Fruit fly (Drosophila melanogaster): ENCODE data around the gene CG42847.

The CG42847 gene

dm6 chr2L:9430992-9431602, 3.4 kb downstream of the CG42847 start, which contains the start of the genes FucTB and scat (continued):
- TF ChIP-seq Hr78 (GFP tag; optimal IDR thresholded peaks at IDR 0.05) (no peak), sage (GFP tag; optimal IDR thresholded peaks at IDR 0.05) (peak; percentile 0), Abd-B (GFP tag; optimal IDR thresholded peaks at IDR 0.05) (no peak), Jra (GFP tag; optimal IDR thresholded peaks at IDR 0.05) (peak; percentile 39), GATAd (GFP tag; optimal IDR thresholded peaks at IDR 0.05) (peak; percentile 28)

dm6 chr2L:9435099-9435498, 7.4 kb downstream of the CG42847 start, which contains the start of gene CG3769:
CG3769 (plus strand) TSS chr2L:9435399.
- no peak for TF ChIP-seq Myc (optimal IDR thresholded peaks at IDR 0.05)
- TF ChIP-seq brk (GFP tag; optimal IDR thresholded peaks at IDR 0.05): no peak
- no peak for TF ChIP-seq Vsx2 (GFP tag; optimal IDR thresholded peaks at IDR 0.05; ENCODE audit: partially characterized antibody)
- no peak for TF ChIP-seq tai (GFP tag; optimal IDR thresholded peaks at IDR 0.05)
- no peak for TF ChIP-seq N (GFP tag; optimal IDR thresholded peaks at IDR 0.05)
- no peak for TF ChIP-seq Hr83 (GFP tag; optimal IDR thresholded peaks at IDR 0.05; ENCODE audit: poor library complexity, severe bottlenecking)
- TF ChIP-seq lola (GFP tag; optimal IDR thresholded peaks at IDR 0.05): no peak
- TF ChIP-seq CG9705 (GFP tag; optimal IDR thresholded peaks at IDR 0.05): no peak
- no peak for TF ChIP-seq sv (GFP tag; optimal IDR thresholded peaks at IDR 0.05)
- no peak for TF ChIP-seq CG32264 (GFP tag; optimal IDR thresholded peaks at IDR 0.05)
- TF ChIP-seq HLH106 (tag; optimal IDR thresholded peaks at IDR 0.05): no peak
- no peak for TF ChIP-seq ey (GFP tag; optimal IDR thresholded peaks at IDR 0.05)
- no peak for TF ChIP-seq h (GFP tag; optimal IDR thresholded peaks at IDR 0.05)
- no peak for TF ChIP-seq rgr (GFP tag; optimal IDR thresholded peaks at IDR 0.05)
- TF ChIP-seq woc (GFP tag; optimal IDR thresholded peaks at IDR 0.05): no peak
- no peak for TF ChIP-seq psq (GFP tag; optimal IDR thresholded peaks at IDR 0.05)
- TF ChIP-seq Jra (GFP tag; optimal IDR thresholded peaks at IDR 0.05): no peak
- no peak for TF ChIP-seq sage (GFP tag; optimal IDR thresholded peaks at IDR 0.05)

DNA sequence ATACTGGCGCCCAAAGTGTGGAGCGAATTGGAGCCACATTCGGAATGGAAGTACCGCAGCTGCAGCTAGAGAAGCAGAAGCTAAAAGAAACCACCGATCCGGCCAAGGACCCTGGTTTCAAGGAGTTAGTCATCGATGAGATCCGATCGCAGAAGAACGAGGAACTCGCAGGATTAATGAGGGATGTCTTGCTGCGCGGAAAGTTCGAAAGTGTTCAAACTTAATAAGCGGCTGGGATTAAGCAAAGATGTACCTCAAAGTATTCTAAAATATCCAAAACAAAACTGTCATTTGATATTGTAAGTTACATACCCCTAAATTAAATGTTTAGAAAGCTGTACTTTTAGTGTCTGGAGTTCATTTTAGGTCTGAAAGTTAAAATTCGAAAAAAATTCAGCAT, 8.8 kb downstream of the CG42847 start, which contains the start of gene RpS28-like:
Gene RpS28-like (plus strand): TSS at position 301 of the 400 bp plus-strand sequence.
- TF ChIP-seq usp (GFP tag; optimal IDR thresholded peaks at IDR 0.05) (no peak), Myc (optimal IDR thresholded peaks at IDR 0.05) (no peak), rgr (GFP tag; optimal IDR thresholded peaks at IDR 0.05) (no peak), tai (GFP tag; optimal IDR thresholded peaks at IDR 0.05) (no peak), dsf (GFP tag; optimal IDR thresholded peaks at IDR 0.05; ENCODE audit: borderline replicate concordance) (no peak), br (GFP tag; optimal IDR thresholded peaks at IDR 0.05) (no peak), brk (GFP tag; optimal IDR thresholded peaks at IDR 0.05) (no peak)

dm6 chr2L:9437216-9437715, 9.6 kb downstream of the CG42847 start, which contains the start of gene numb:
numb (plus strand) TSS chr2L:9437469.
- no peak for TF ChIP-seq Hnf4 (GFP tag; optimal IDR thresholded peaks at IDR 0.05)
- TF ChIP-seq psq (GFP tag; optimal IDR thresholded peaks at IDR 0.05): no peak
- TF ChIP-seq pan (optimal IDR thresholded peaks at IDR 0.05): peak; percentile 13
- no peak for TF ChIP-seq ey (GFP tag; optimal IDR thresholded peaks at IDR 0.05)
- TF ChIP-seq Dif (GFP tag; optimal IDR thresholded peaks at IDR 0.05; ENCODE audit: partially characterized antibody): peak; percentile 6
- TF ChIP-seq rgr (GFP tag; optimal IDR thresholded peaks at IDR 0.05): no peak

- TF ChIP-seq Mio (GFP tag; optimal IDR thresholded peaks at IDR 0.05): no peak
- no peak for TF ChIP-seq dl (GFP tag; optimal IDR thresholded peaks at IDR 0.05; ENCODE audit: insufficient read depth in 1 of 2, partially characterized antibody in 2 of 2)
- no peak for TF ChIP-seq GATAd (GFP tag; optimal IDR thresholded peaks at IDR 0.05)
- peak; percentile 9 for TF ChIP-seq ey (GFP tag; optimal IDR thresholded peaks at IDR 0.05)
- no peak for TF ChIP-seq lola (GFP tag; optimal IDR thresholded peaks at IDR 0.05)
- TF ChIP-seq tai (GFP tag; optimal IDR thresholded peaks at IDR 0.05): no peak
- TF ChIP-seq Dfd (GFP tag; optimal IDR thresholded peaks at IDR 0.05): no peak
- TF ChIP-seq Hr78 (GFP tag; optimal IDR thresholded peaks at IDR 0.05): no peak
- peak; percentile 67 for TF ChIP-seq fru (GFP tag; optimal IDR thresholded peaks at IDR 0.05)
- TF ChIP-seq Hnf4 (GFP tag; optimal IDR thresholded peaks at IDR 0.05): peak; percentile 59
- no peak for TF ChIP-seq brk (GFP tag; optimal IDR thresholded peaks at IDR 0.05)
- TF ChIP-seq Rel (GFP tag; optimal IDR thresholded peaks at IDR 0.05): no peak
- TF ChIP-seq Rel (tag; optimal IDR thresholded peaks at IDR 0.05): no peak
- TF ChIP-seq sage (GFP tag; optimal IDR thresholded peaks at IDR 0.05): no peak
- TF ChIP-seq Jra (GFP tag; optimal IDR thresholded peaks at IDR 0.05): no peak
- TF ChIP-seq sv (GFP tag; optimal IDR thresholded peaks at IDR 0.05): no peak
- no peak for TF ChIP-seq N (GFP tag; optimal IDR thresholded peaks at IDR 0.05)
- peak; percentile 80 for TF ChIP-seq woc (GFP tag; optimal IDR thresholded peaks at IDR 0.05)
- no peak for TF ChIP-seq CG9705 (GFP tag; optimal IDR thresholded peaks at IDR 0.05)
- TF ChIP-seq CrebA (GFP tag; optimal IDR thresholded peaks at IDR 0.05; ENCODE audit: borderline replicate concordance): no peak
- no peak for TF ChIP-seq pan (optimal IDR thresholded peaks at IDR 0.05)
- peak; percentile 71 for TF ChIP-seq rgr (GFP tag; optimal IDR thresholded peaks at IDR 0.05)
- no peak for TF ChIP-seq Vsx2 (GFP tag; optimal IDR thresholded peaks at IDR 0.05; ENCODE audit: partially characterized antibody)
- no peak for TF ChIP-seq Hr83 (GFP tag; optimal IDR thresholded peaks at IDR 0.05; ENCODE audit: poor library complexity, severe bottlenecking)
- no peak for TF ChIP-seq usp (GFP tag; optimal IDR thresholded peaks at IDR 0.05)
- no peak for TF ChIP-seq jim (GFP tag; optimal IDR thresholded peaks at IDR 0.05)
- TF ChIP-seq Abd-B (GFP tag; optimal IDR thresholded peaks at IDR 0.05): no peak
- peak; percentile 16 for TF ChIP-seq CG32264 (GFP tag; optimal IDR thresholded peaks at IDR 0.05)
- peak; percentile 47 for TF ChIP-seq OdsH (GFP tag; optimal IDR thresholded peaks at IDR 0.05)
- TF ChIP-seq Sp1 (GFP tag; optimal IDR thresholded peaks at IDR 0.05): peak; percentile 30
- TF ChIP-seq Myc (optimal IDR thresholded peaks at IDR 0.05): no peak
- TF ChIP-seq dsf (GFP tag; optimal IDR thresholded peaks at IDR 0.05; ENCODE audit: borderline replicate concordance): no peak
Observed at dm6 chr2L:9438227-9438626, 10.6 kb downstream of the CG42847 start.

All from whole organism, wandering third instar larva.